Worm (Caenorhabditis elegans) whole organism, dauer: ENCODE results near the gene oig-8.

Experiments used
- unc-62 ChIP-seq: sonication (generic microtip); optimal IDR thresholded peaks from 2 replicates; lab custom pipeline; 2017; ENCODE audit warnings: missing biosample characterization, missing genetic modification reagents, missing genetic modification characterization

oig-8 gene

ce11 chrII:6612544-6612943 lies 36.4 kb downstream of the oig-8 start:
- no peak for TF ChIP-seq unc-62 (GFP tag; lab: Kevin White, UChicago)

- no peak for TF ChIP-seq unc-62 (GFP tag; lab: Kevin White, UChicago)
These were observed 38.7 kb downstream of the oig-8 start for ce11 chrII:6610262-6610661.

- no peak for TF ChIP-seq unc-62 (GFP tag; lab: Kevin White, UChicago)
These were observed 39.5 kb downstream of the oig-8 start, which contains the start of gene epg-5 for ce11 chrII:6609315-6609842. TSS of gene epg-5 (minus strand) at chrII:6609365.

- TF ChIP-seq unc-62 (GFP tag; lab: Kevin White, UChicago): no peak
These were observed 40.3 kb downstream of the oig-8 start for ce11 chrII:6608626-6609025.

ce11 chrII:6600973-6601372 lies 48.0 kb downstream of the oig-8 start, which contains the start of gene vps-33.2:
TSS of gene vps-33.2 (plus strand) at chrII:6601216.
- no peak for TF ChIP-seq unc-62 (GFP tag; lab: Kevin White, UChicago)

- no peak for TF ChIP-seq unc-62 (GFP tag; lab: Kevin White, UChicago)
These were observed 50.9 kb downstream of the oig-8 start, which contains the start of gene dnj-8 for ce11 chrII:6598050-6598449. TSS of gene dnj-8 (minus strand) at chrII:6598080.

- no peak for TF ChIP-seq unc-62 (GFP tag; lab: Kevin White, UChicago)
These were observed 51.4 kb downstream of the oig-8 start for ce11 chrII:6597507-6597906.
